Worm (Caenorhabditis elegans) whole organism, midembryonic: Measurements from ENCODE around the gene F08F3.8.

Source experiments
- T22C8.4 ChIP-seq: fragments of 200-800 bp; sonication (Bioruptor generic); IDR thresholded peaks from 2 replicates; pipeline ENCODE4 v1.3.6; 2022; ENCODE audit warnings: missing genetic modification characterization, missing compliant biosample characterization
- cog-1 ChIP-seq: sonication (generic microtip); optimal IDR thresholded peaks from 2 replicates; lab custom pipeline; 2016; ENCODE audit warnings: missing genetic modification characterization, missing compliant biosample characterization
- flt-1 ChIP-seq: fragments of 200-800 bp; sonication (Bioruptor generic); IDR thresholded peaks from 2 replicates; pipeline ENCODE4 v1.3.6; 2022; ENCODE audit warnings: missing genetic modification characterization, missing compliant biosample characterization
- klf-2 ChIP-seq: fragments of 200-800 bp; sonication (Bioruptor generic); conservative IDR thresholded peaks from 2 replicates; pipeline ENCODE4 v1.3.6; 2022; ENCODE audit warnings: missing genetic modification reagents, missing genetic modification characterization, missing compliant biosample characterization
- med-1 ChIP-seq: sonication (generic microtip); optimal IDR thresholded peaks from 2 replicates; lab custom pipeline; 2017; ENCODE audit warnings: missing genetic modification characterization, mild to moderate bottlenecking, missing compliant biosample characterization, antibody characterized with exemption, missing genetic modification reagents; ENCODE audit not compliant: insufficient read depth
- ref-1 ChIP-seq: fragments of 200-800 bp; sonication (Bioruptor generic); conservative IDR thresholded peaks from 2 replicates; pipeline ENCODE4 v1.3.6; 2022; ENCODE audit warnings: missing genetic modification reagents, missing genetic modification characterization, missing compliant biosample characterization
- tab-1 ChIP-seq: fragments of 200-800 bp; sonication (Bioruptor generic); IDR thresholded peaks from 2 replicates; pipeline ENCODE4 v1.3.6; 2022; ENCODE audit warnings: missing genetic modification characterization, missing compliant biosample characterization
- ztf-23 ChIP-seq: fragments of 200-800 bp; sonication (Bioruptor generic); IDR thresholded peaks from 2 replicates; pipeline ENCODE4 v1.3.6; 2022; ENCODE audit warnings: missing genetic modification reagents, missing genetic modification characterization, missing compliant biosample characterization
- ztf-29 ChIP-seq: fragments of 200-800 bp; sonication (Bioruptor generic); IDR thresholded peaks from 2 replicates; pipeline ENCODE4 v1.3.6; 2022; ENCODE audit warnings: missing genetic modification reagents, missing genetic modification characterization, missing compliant biosample characterization

Gene F08F3.8

ce11 chrV:5447057-5447456, 14.7 kb upstream of the F08F3.8 start:
- TF ChIP-seq ref-1 (GFP tag; lab: Robert Waterston, UW) (no peak), flt-1 (GFP tag; lab: Robert Waterston, UW) (no peak), tab-1 (no peak), T22C8.4 (GFP tag; lab: Robert Waterston, UW) (no peak)

DNA sequence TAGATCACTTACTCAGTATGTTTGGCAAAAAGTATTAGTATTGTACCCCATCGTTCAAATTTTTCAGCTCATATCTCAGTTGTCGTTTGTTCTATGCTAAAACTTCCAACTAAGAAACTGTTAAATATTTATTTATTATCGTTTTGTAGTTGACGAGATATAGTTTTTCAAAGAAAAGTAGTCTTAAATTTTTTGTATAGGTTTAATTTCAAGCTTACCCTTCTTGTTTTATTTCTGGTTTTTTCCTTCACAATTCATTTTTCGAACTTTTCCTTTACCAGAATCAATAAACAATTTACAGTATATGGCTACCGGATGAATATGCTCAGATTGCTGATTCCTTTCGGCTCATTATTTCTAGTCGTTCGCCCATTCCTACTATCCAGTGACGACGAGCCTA, 13.4 kb upstream of the F08F3.8 start, which contains the start of gene F08F3.1:
Gene F08F3.1 (plus strand): TSS at position 301 of the 400 bp plus-strand sequence.
- TF ChIP-seq flt-1 (GFP tag; lab: Robert Waterston, UW) (no peak), tab-1 (no peak), ztf-29 (GFP tag; lab: Robert Waterston, UW) (no peak), T22C8.4 (GFP tag; lab: Robert Waterston, UW) (no peak), klf-2 (GFP tag; lab: Robert Waterston, UW) (no peak), cog-1 (tag; lab: Kevin White, UChicago) (no peak), ref-1 (GFP tag; lab: Robert Waterston, UW) (no peak), med-1 (GFP tag; lab: Kevin White, UChicago) (no peak), ztf-23 (GFP tag; lab: Robert Waterston, UW) (no peak)

ce11 chrV:5444037-5444436, 11.6 kb upstream of the F08F3.8 start:
- TF ChIP-seq klf-2 (GFP tag; lab: Robert Waterston, UW), result no peak
- TF ChIP-seq tab-1, result no peak
- no peak for TF ChIP-seq cog-1 (tag; lab: Kevin White, UChicago)
- TF ChIP-seq ref-1 (GFP tag; lab: Robert Waterston, UW), result no peak
- TF ChIP-seq flt-1 (GFP tag; lab: Robert Waterston, UW), result no peak
- no peak for TF ChIP-seq ztf-23 (GFP tag; lab: Robert Waterston, UW)
- TF ChIP-seq ztf-29 (GFP tag; lab: Robert Waterston, UW), result no peak
- TF ChIP-seq T22C8.4 (GFP tag; lab: Robert Waterston, UW), result no peak
- TF ChIP-seq med-1 (GFP tag; lab: Kevin White, UChicago), result no peak

ce11 chrV:5442366-5442765, 10.0 kb upstream of the F08F3.8 start:
- TF ChIP-seq T22C8.4 (GFP tag; lab: Robert Waterston, UW) (no peak), ztf-29 (GFP tag; lab: Robert Waterston, UW) (no peak), med-1 (GFP tag; lab: Kevin White, UChicago) (no peak), flt-1 (GFP tag; lab: Robert Waterston, UW) (no peak), ref-1 (GFP tag; lab: Robert Waterston, UW) (no peak), ztf-23 (GFP tag; lab: Robert Waterston, UW) (no peak)

ce11 chrV:5439068-5439467, 6.7 kb upstream of the F08F3.8 start, which contains the start of gene snpc-1.3:
Gene snpc-1.3, minus strand, starts transcription at chrV:5439168.
- TF ChIP-seq ref-1 (GFP tag; lab: Robert Waterston, UW) (no peak), klf-2 (GFP tag; lab: Robert Waterston, UW) (no peak), med-1 (GFP tag; lab: Kevin White, UChicago) (no peak), ztf-29 (GFP tag; lab: Robert Waterston, UW) (no peak), flt-1 (GFP tag; lab: Robert Waterston, UW) (no peak), ztf-23 (GFP tag; lab: Robert Waterston, UW) (no peak), cog-1 (tag; lab: Kevin White, UChicago) (no peak), T22C8.4 (GFP tag; lab: Robert Waterston, UW) (no peak), tab-1 (no peak)

- no peak for TF ChIP-seq cog-1 (tag; lab: Kevin White, UChicago)
- TF ChIP-seq ztf-29 (GFP tag; lab: Robert Waterston, UW), result no peak
- no peak for TF ChIP-seq med-1 (GFP tag; lab: Kevin White, UChicago)
- no peak for TF ChIP-seq tab-1
- TF ChIP-seq flt-1 (GFP tag; lab: Robert Waterston, UW), result no peak
- no peak for TF ChIP-seq T22C8.4 (GFP tag; lab: Robert Waterston, UW)
- TF ChIP-seq ref-1 (GFP tag; lab: Robert Waterston, UW), result no peak
- TF ChIP-seq ztf-23 (GFP tag; lab: Robert Waterston, UW), result no peak
- no peak for TF ChIP-seq klf-2 (GFP tag; lab: Robert Waterston, UW)
Measured at ce11 chrV:5433020-5433419, 621 bp upstream of the F08F3.8 start, which contains the start of gene acl-6. Gene acl-6, plus strand, starts transcription at chrV:5433386.

DNA sequence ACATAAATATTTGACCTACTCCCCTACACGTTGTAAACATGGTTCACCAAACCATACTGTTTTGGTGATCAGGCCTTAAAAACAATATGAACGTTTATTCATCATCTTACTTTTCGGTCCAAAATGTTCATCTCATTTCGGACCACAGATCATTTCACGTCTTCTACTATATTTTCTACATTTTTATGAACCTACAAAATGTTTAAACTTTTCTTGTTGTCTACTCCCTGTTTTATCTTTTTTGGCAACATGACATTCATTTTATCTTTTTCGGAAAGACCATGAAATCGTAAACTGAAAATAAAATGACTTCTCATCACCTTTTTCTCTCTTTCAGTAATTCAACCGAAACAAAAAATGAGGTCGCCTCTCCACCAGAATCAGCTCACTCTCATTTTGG, 4.5 kb downstream of the F08F3.8 start, which contains the start of gene rhr-1:
Gene rhr-1 (plus strand): TSS at position 301 of the 400 bp plus-strand sequence.
- no peak for TF ChIP-seq ztf-23 (GFP tag; lab: Robert Waterston, UW)
- TF ChIP-seq flt-1 (GFP tag; lab: Robert Waterston, UW), result no peak
- no peak for TF ChIP-seq ref-1 (GFP tag; lab: Robert Waterston, UW)
- no peak for TF ChIP-seq cog-1 (tag; lab: Kevin White, UChicago)
- TF ChIP-seq T22C8.4 (GFP tag; lab: Robert Waterston, UW), result no peak
- no peak for TF ChIP-seq tab-1
- no peak for TF ChIP-seq med-1 (GFP tag; lab: Kevin White, UChicago)
- TF ChIP-seq klf-2 (GFP tag; lab: Robert Waterston, UW), result no peak
- no peak for TF ChIP-seq ztf-29 (GFP tag; lab: Robert Waterston, UW)

DNA sequence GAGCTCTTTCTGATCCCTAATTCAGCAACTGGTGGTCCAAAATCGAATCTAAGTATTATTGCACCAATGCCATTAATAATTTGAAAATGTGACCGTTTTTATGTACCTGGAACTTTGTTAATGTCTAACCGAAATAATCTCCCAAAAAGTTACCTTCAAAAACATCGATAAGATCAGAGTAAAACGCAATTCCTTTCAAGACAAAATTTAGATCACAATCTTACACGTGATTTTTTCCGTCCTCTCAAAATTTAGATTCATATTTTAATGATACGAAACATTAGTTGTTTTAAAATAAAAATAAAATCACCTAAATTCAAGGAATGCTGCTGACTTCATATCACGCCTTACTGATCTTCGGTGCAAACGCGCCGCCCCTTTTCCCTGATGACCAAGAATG, 6.1 kb downstream of the F08F3.8 start:
- TF ChIP-seq ztf-29 (GFP tag; lab: Robert Waterston, UW) (no peak), klf-2 (GFP tag; lab: Robert Waterston, UW) (no peak), med-1 (GFP tag; lab: Kevin White, UChicago) (no peak), flt-1 (GFP tag; lab: Robert Waterston, UW) (no peak), tab-1 (no peak), ztf-23 (GFP tag; lab: Robert Waterston, UW) (no peak), T22C8.4 (GFP tag; lab: Robert Waterston, UW) (no peak), ref-1 (GFP tag; lab: Robert Waterston, UW) (no peak), cog-1 (tag; lab: Kevin White, UChicago) (no peak)

DNA sequence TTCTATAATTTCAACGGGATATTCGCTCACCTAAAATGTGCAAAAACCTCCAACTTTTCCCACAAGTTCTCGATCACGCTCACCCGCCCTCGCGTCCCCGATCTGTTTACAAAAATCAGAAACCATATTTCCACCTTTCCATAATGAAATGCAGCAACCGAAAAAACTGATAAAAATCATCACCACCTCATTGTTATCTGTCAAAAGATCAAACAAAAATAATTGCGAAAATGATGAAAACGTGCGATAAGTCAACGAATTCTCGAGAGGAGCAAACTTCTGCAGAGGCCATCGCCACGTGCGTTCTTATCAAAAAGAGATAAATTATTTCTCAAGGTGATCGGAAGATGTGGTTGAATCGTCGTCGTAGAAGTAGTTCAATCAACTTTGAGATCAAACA, 7.4 kb downstream of the F08F3.8 start:
- TF ChIP-seq klf-2 (GFP tag; lab: Robert Waterston, UW) (no peak), med-1 (GFP tag; lab: Kevin White, UChicago) (no peak), cog-1 (tag; lab: Kevin White, UChicago) (no peak), ztf-23 (GFP tag; lab: Robert Waterston, UW) (no peak), tab-1 (no peak), ztf-29 (GFP tag; lab: Robert Waterston, UW) (no peak), ref-1 (GFP tag; lab: Robert Waterston, UW) (no peak), flt-1 (GFP tag; lab: Robert Waterston, UW) (no peak), T22C8.4 (GFP tag; lab: Robert Waterston, UW) (no peak)
